Worm (Caenorhabditis elegans): ENCODE measurements around the gene F17E9.2.

DNA sequence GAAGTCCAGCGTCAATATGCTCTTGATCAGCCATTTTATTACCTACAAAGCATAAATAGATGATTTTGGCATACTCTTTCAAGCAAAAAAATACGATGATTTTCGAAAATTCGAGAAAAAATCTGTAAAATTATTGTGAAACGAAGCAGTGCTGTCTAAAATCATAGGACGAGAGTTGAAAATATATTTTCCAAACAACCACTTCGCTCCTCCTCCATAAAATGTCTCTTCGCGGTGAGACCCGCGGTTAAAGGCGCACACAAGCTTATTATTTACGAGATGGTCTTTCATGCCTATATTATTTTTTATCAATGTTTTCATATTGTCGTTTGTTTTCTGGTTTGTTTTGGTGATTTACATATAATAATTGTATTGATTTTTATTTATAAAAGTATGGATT lies 23.6 kb downstream of the F17E9.2 start, which contains the start of gene nap-1:
- TF ChIP-seq med-1 (GFP tag; optimal IDR thresholded peaks at IDR 0.05; ENCODE audit: insufficient read depth) (no peak), ztf-23 (GFP tag; IDR thresholded peaks at IDR 0.05) (no peak)
